Fruit fly (Drosophila melanogaster) whole organism, embryonic: ENCODE measurements around the gene Spt7.

Experiments
- Asciz ChIP-seq: fragments of 200-800 bp; sonication (Bioruptor generic); optimal IDR thresholded peaks from 2 replicates; lab custom pipeline; 2017; ENCODE audit warnings: missing biosample characterization, mild to moderate bottlenecking, missing genetic modification characterization, missing genetic modification reagents
- CG16779 ChIP-seq: fragments of 200-800 bp; sonication (Bioruptor generic); IDR thresholded peaks from 2 replicates; pipeline ENCODE4 v1.3.6; 2022; ENCODE audit warnings: missing biosample characterization, missing genetic modification characterization
- CG2889 ChIP-seq: fragments of 200-800 bp; sonication (Bioruptor generic); IDR thresholded peaks from 3 replicates; pipeline ENCODE4 v1.3.6; 2022; ENCODE audit warnings: missing biosample characterization, missing genetic modification characterization
- CG3163 ChIP-seq: fragments of 200-800 bp; sonication (Bioruptor generic); optimal IDR thresholded peaks from 3 replicates; lab custom pipeline; 2016; ENCODE audit warnings: missing biosample characterization, missing genetic modification characterization
- CG8290 ChIP-seq, 3 experiments: fragments of 200-800 bp; sonication (Bioruptor generic); optimal IDR thresholded peaks; 2 replicates each; lab custom pipeline; 2016 to 2019; ENCODE audit warnings: missing biosample characterization in 3 of 3, missing genetic modification characterization in 3 of 3, mild to moderate bottlenecking in 2 of 3, moderate library complexity in 1 of 3
- Dfd ChIP-seq, 2 experiments: fragments of >200 bp; optimal IDR thresholded peaks; 2 replicates each; lab custom pipeline; 2017; ENCODE audit warnings: missing biosample characterization in 2 of 2, missing genetic modification characterization in 2 of 2
- Dll ChIP-seq: fragments of 200-800 bp; sonication (Bioruptor generic); IDR thresholded peaks from 4 replicates; pipeline ENCODE4 v1.3.6; 2022; ENCODE audit warnings: missing biosample characterization, missing genetic modification characterization; ENCODE audit not compliant: partially characterized antibody
- Fer3 ChIP-seq: fragments of 200-800 bp; sonication (Bioruptor generic); optimal IDR thresholded peaks from 2 replicates; lab custom pipeline; 2018; ENCODE audit warnings: missing biosample characterization, mild to moderate bottlenecking, missing genetic modification characterization, moderate library complexity
- Max ChIP-seq: fragments of 200-800 bp; sonication (Bioruptor generic); optimal IDR thresholded peaks from 2 replicates; lab custom pipeline; 2016; ENCODE audit warnings: missing biosample characterization, mild to moderate bottlenecking, missing genetic modification characterization
- Taf1 ChIP-seq: fragments of 200-800 bp; sonication (Bioruptor generic); IDR thresholded peaks from 2 replicates; pipeline ENCODE4 v1.3.6; 2022; ENCODE audit warnings: missing biosample characterization, missing genetic modification characterization
- ab ChIP-seq: fragments of 200-800 bp; sonication (Bioruptor generic); optimal IDR thresholded peaks from 2 replicates; lab custom pipeline; 2016; ENCODE audit warnings: missing biosample characterization, missing genetic modification characterization
- gsb-n ChIP-seq: fragments of 200-800 bp; sonication (Bioruptor generic); optimal IDR thresholded peaks from 3 replicates; lab custom pipeline; 2018; ENCODE audit warnings: missing biosample characterization, mild to moderate bottlenecking, missing genetic modification characterization
- h ChIP-seq: fragments of >200 bp; optimal IDR thresholded peaks from 2 replicates; lab custom pipeline; 2017
- sqz ChIP-seq: fragments of 200-800 bp; sonication (Bioruptor generic); optimal IDR thresholded peaks from 3 replicates; lab custom pipeline; 2018; ENCODE audit warnings: missing biosample characterization, mild to moderate bottlenecking, missing genetic modification characterization

dm6 chrX:17857809-17858208, 7.5 kb downstream of the Spt7 start:
- TF ChIP-seq Max (GFP tag; lab: Kevin White, UChicago) (no peak), CG2889 (GFP tag; lab: Robert Waterston, UW) (no peak), Dll (no peak), CG8290 (GFP tag; optimal IDR thresholded peaks at IDR 0.05; lab: Kevin White, UChicago) (no peak), CG8290 (tag; optimal IDR thresholded peaks at IDR 0.05; lab: Kevin White, UChicago) (no peak), gsb-n (tag; lab: Kevin White, UChicago) (no peak), Fer3 (no peak), CG3163 (GFP tag; lab: Kevin White, UChicago) (no peak), h (lab: Kevin White, UChicago) (no peak), Taf1 (no peak), Asciz (GFP tag; lab: Kevin White, UChicago) (no peak), sqz (GFP tag; lab: Kevin White, UChicago) (no peak), CG16779 (no peak), ab (GFP tag; lab: Kevin White, UChicago) (no peak), Dfd (GFP tag; optimal IDR thresholded peaks at IDR 0.05; lab: Kevin White, UChicago) (no peak)
